Worm (Caenorhabditis elegans) whole organism, mixed stage, embryonic: ENCODE data around the gene nspg-10.

Experiments used
- ceh-83 ChIP-seq: fragments of 200-800 bp; sonication (Bioruptor generic); optimal IDR thresholded peaks from 2 replicates; lab custom pipeline; 2018; ENCODE audit warnings: mild to moderate bottlenecking, missing genetic modification characterization, missing compliant biosample characterization
- ces-1 ChIP-seq: fragments of 150-350 bp; optimal IDR thresholded peaks from 2 replicates; lab custom pipeline; 2014; ENCODE audit warnings: missing biosample characterization, missing genetic modification reagents, missing genetic modification characterization
- elt-1 ChIP-seq: sonication (generic microtip); optimal IDR thresholded peaks from 2 replicates; lab custom pipeline; 2017; ENCODE audit warnings: missing genetic modification characterization, mild to moderate bottlenecking, missing compliant biosample characterization, antibody characterized with exemption, moderate library complexity, borderline replicate concordance; ENCODE audit not compliant: insufficient read depth
- elt-3 ChIP-seq: fragments of 150-350 bp; optimal IDR thresholded peaks from 2 replicates; lab custom pipeline; 2014; ENCODE audit warnings: missing biosample characterization, missing genetic modification characterization
- lin-13 ChIP-seq: fragments of 150-350 bp; optimal IDR thresholded peaks from 2 replicates; lab custom pipeline; 2014; ENCODE audit warnings: missing biosample characterization, missing genetic modification characterization
- lsy-2 ChIP-seq: fragments of 150-350 bp; optimal IDR thresholded peaks from 2 replicates; lab custom pipeline; 2014; ENCODE audit warnings: missing biosample characterization, missing genetic modification characterization
- snpc-4 ChIP-seq: fragments of 150-350 bp; optimal IDR thresholded peaks from 2 replicates; lab custom pipeline; 2014; ENCODE audit warnings: missing biosample characterization, missing genetic modification characterization
- tbx-8 ChIP-seq: fragments of 200-800 bp; sonication (Bioruptor generic); optimal IDR thresholded peaks from 2 replicates; lab custom pipeline; 2018; ENCODE audit warnings: mild to moderate bottlenecking, missing genetic modification characterization, moderate library complexity, missing compliant biosample characterization
- unc-120 ChIP-seq: sonication (generic microtip); optimal IDR thresholded peaks from 2 replicates; lab custom pipeline; 2017; ENCODE audit warnings: missing genetic modification characterization, missing compliant biosample characterization; ENCODE audit not compliant: poor library complexity, severe bottlenecking
- unc-62 ChIP-seq: fragments of 150-350 bp; optimal IDR thresholded peaks from 2 replicates; lab custom pipeline; 2014; ENCODE audit warnings: missing biosample characterization, missing genetic modification reagents, missing genetic modification characterization
- ztf-11 ChIP-seq: fragments of 150-350 bp; optimal IDR thresholded peaks from 2 replicates; lab custom pipeline; 2014; ENCODE audit warnings: missing biosample characterization, missing genetic modification characterization

- TF ChIP-seq ceh-83 (GFP tag; lab: Kevin White, UChicago): no peak
- no peak for TF ChIP-seq snpc-4 (tag; lab: Kevin White, UChicago)
- TF ChIP-seq elt-1 (tag; lab: Kevin White, UChicago): no peak
- TF ChIP-seq lsy-2: no peak
- no peak for TF ChIP-seq lin-13 (tag; lab: Kevin White, UChicago)
- no peak for TF ChIP-seq ces-1 (GFP tag; lab: Kevin White, UChicago)
- no peak for TF ChIP-seq elt-3 (tag; lab: Kevin White, UChicago)
- no peak for TF ChIP-seq unc-120
- TF ChIP-seq ztf-11 (tag; lab: Kevin White, UChicago): no peak
- TF ChIP-seq tbx-8 (GFP tag; lab: Kevin White, UChicago): no peak
- TF ChIP-seq unc-62 (GFP tag; lab: Kevin White, UChicago): no peak
Measured at ce11 chrIV:4652365-4652844, 46.8 kb downstream of the nspg-10 start, which contains the start of gene F29B9.5.
